Worm (Caenorhabditis elegans) whole organism, mixed stage, embryonic: Measurements from ENCODE around the gene fbxa-105.

ENCODE experiments used
- bed-3 ChIP-seq: fragments of 200-800 bp; sonication (Bioruptor generic); optimal IDR thresholded peaks from 3 replicates; lab custom pipeline; 2018; ENCODE audit warnings: mild to moderate bottlenecking, missing genetic modification characterization, moderate library complexity, missing compliant biosample characterization
- blmp-1 ChIP-seq: fragments of 150-350 bp; optimal IDR thresholded peaks from 2 replicates; lab custom pipeline; 2014; ENCODE audit warnings: missing biosample characterization, missing genetic modification characterization
- ceh-39 ChIP-seq: fragments of 150-350 bp; optimal IDR thresholded peaks from 2 replicates; lab custom pipeline; 2014; ENCODE audit warnings: missing biosample characterization, missing genetic modification characterization
- ceh-43 ChIP-seq: fragments of 200-800 bp; sonication (Bioruptor generic); optimal IDR thresholded peaks from 2 replicates; lab custom pipeline; 2018; ENCODE audit warnings: mild to moderate bottlenecking, missing genetic modification characterization, moderate library complexity, missing compliant biosample characterization
- ceh-83 ChIP-seq: fragments of 200-800 bp; sonication (Bioruptor generic); optimal IDR thresholded peaks from 2 replicates; lab custom pipeline; 2018; ENCODE audit warnings: mild to moderate bottlenecking, missing genetic modification characterization, missing compliant biosample characterization
- ces-1 ChIP-seq: fragments of 150-350 bp; optimal IDR thresholded peaks from 2 replicates; lab custom pipeline; 2014; ENCODE audit warnings: missing biosample characterization, missing genetic modification reagents, missing genetic modification characterization
- cnd-1 ChIP-seq: fragments of 200-800 bp; sonication (Bioruptor generic); optimal IDR thresholded peaks from 2 replicates; lab custom pipeline; 2018; ENCODE audit warnings: mild to moderate bottlenecking, missing genetic modification characterization, missing compliant biosample characterization
- drap-1 ChIP-seq: fragments of 200-800 bp; sonication (Bioruptor generic); optimal IDR thresholded peaks from 3 replicates; lab custom pipeline; 2018; ENCODE audit warnings: mild to moderate bottlenecking, missing genetic modification characterization, missing compliant biosample characterization
- elt-1 ChIP-seq: sonication (generic microtip); optimal IDR thresholded peaks from 2 replicates; lab custom pipeline; 2017; ENCODE audit warnings: missing genetic modification characterization, mild to moderate bottlenecking, missing compliant biosample characterization, antibody characterized with exemption, moderate library complexity, borderline replicate concordance; ENCODE audit not compliant: insufficient read depth
- elt-3 ChIP-seq: fragments of 150-350 bp; optimal IDR thresholded peaks from 2 replicates; lab custom pipeline; 2014; ENCODE audit warnings: missing biosample characterization, missing genetic modification characterization
- flh-1 ChIP-seq: fragments of 200-800 bp; sonication (Bioruptor generic); optimal IDR thresholded peaks from 2 replicates; lab custom pipeline; 2018; ENCODE audit warnings: mild to moderate bottlenecking, missing genetic modification characterization, moderate library complexity, missing compliant biosample characterization
- hlh-1 ChIP-seq: fragments of 150-350 bp; optimal IDR thresholded peaks from 2 replicates; lab custom pipeline; 2014; ENCODE audit warnings: missing biosample characterization, missing genetic modification reagents, missing genetic modification characterization
- lin-13 ChIP-seq: fragments of 150-350 bp; optimal IDR thresholded peaks from 2 replicates; lab custom pipeline; 2014; ENCODE audit warnings: missing biosample characterization, missing genetic modification characterization
- lin-32 ChIP-seq: fragments of 200-800 bp; sonication (Bioruptor generic); optimal IDR thresholded peaks from 2 replicates; lab custom pipeline; 2018; ENCODE audit warnings: mild to moderate bottlenecking, missing genetic modification characterization, missing compliant biosample characterization
- lsy-2 ChIP-seq: fragments of 150-350 bp; optimal IDR thresholded peaks from 2 replicates; lab custom pipeline; 2014; ENCODE audit warnings: missing biosample characterization, missing genetic modification characterization
- mab-5 ChIP-seq: fragments of 150-350 bp; optimal IDR thresholded peaks from 2 replicates; lab custom pipeline; 2014; ENCODE audit warnings: missing biosample characterization, missing genetic modification characterization
- mep-1 ChIP-seq: fragments of 150-350 bp; optimal IDR thresholded peaks from 2 replicates; lab custom pipeline; 2017; ENCODE audit warnings: missing biosample characterization, missing genetic modification reagents, missing genetic modification characterization, inconsistent platforms
- mls-2 ChIP-seq: sonication (generic microtip); optimal IDR thresholded peaks from 2 replicates; lab custom pipeline; 2016; ENCODE audit warnings: mild to moderate bottlenecking, missing genetic modification characterization, moderate library complexity, missing compliant biosample characterization
- nhr-237 ChIP-seq: fragments of 150-350 bp; optimal IDR thresholded peaks from 2 replicates; lab custom pipeline; 2014; ENCODE audit warnings: missing biosample characterization, missing genetic modification characterization
- nhr-76 ChIP-seq: sonication (generic microtip); optimal IDR thresholded peaks from 2 replicates; lab custom pipeline; 2017; ENCODE audit warnings: missing biosample characterization, missing genetic modification characterization
- pha-4 ChIP-seq: fragments of 150-350 bp; optimal IDR thresholded peaks from 2 replicates; lab custom pipeline; 2018; ENCODE audit warnings: missing biosample characterization, missing genetic modification reagents, missing genetic modification characterization
- sem-2 ChIP-seq: fragments of 200-800 bp; sonication (Bioruptor generic); optimal IDR thresholded peaks from 2 replicates; lab custom pipeline; 2018; ENCODE audit warnings: mild to moderate bottlenecking, missing genetic modification characterization, missing compliant biosample characterization
- snpc-4 ChIP-seq: fragments of 150-350 bp; optimal IDR thresholded peaks from 2 replicates; lab custom pipeline; 2014; ENCODE audit warnings: missing biosample characterization, missing genetic modification characterization
- sptf-1 ChIP-seq: sonication (generic microtip); optimal IDR thresholded peaks from 2 replicates; lab custom pipeline; 2017; ENCODE audit warnings: mild to moderate bottlenecking, missing genetic modification characterization, moderate library complexity, missing compliant biosample characterization
- tbx-8 ChIP-seq: fragments of 200-800 bp; sonication (Bioruptor generic); optimal IDR thresholded peaks from 2 replicates; lab custom pipeline; 2018; ENCODE audit warnings: mild to moderate bottlenecking, missing genetic modification characterization, moderate library complexity, missing compliant biosample characterization
- unc-120 ChIP-seq: sonication (generic microtip); optimal IDR thresholded peaks from 2 replicates; lab custom pipeline; 2017; ENCODE audit warnings: missing genetic modification characterization, missing compliant biosample characterization; ENCODE audit not compliant: poor library complexity, severe bottlenecking
- unc-39 ChIP-seq: fragments of 150-350 bp; optimal IDR thresholded peaks from 2 replicates; lab custom pipeline; 2014; ENCODE audit warnings: missing biosample characterization, missing genetic modification characterization
- unc-62 ChIP-seq: fragments of 150-350 bp; optimal IDR thresholded peaks from 2 replicates; lab custom pipeline; 2014; ENCODE audit warnings: missing biosample characterization, missing genetic modification reagents, missing genetic modification characterization
- zip-8 ChIP-seq: fragments of 150-350 bp; optimal IDR thresholded peaks from 2 replicates; lab custom pipeline; 2014; ENCODE audit warnings: missing biosample characterization, missing genetic modification characterization
- ztf-11 ChIP-seq: fragments of 150-350 bp; optimal IDR thresholded peaks from 2 replicates; lab custom pipeline; 2014; ENCODE audit warnings: missing biosample characterization, missing genetic modification characterization

The fbxa-105 gene

DNA sequence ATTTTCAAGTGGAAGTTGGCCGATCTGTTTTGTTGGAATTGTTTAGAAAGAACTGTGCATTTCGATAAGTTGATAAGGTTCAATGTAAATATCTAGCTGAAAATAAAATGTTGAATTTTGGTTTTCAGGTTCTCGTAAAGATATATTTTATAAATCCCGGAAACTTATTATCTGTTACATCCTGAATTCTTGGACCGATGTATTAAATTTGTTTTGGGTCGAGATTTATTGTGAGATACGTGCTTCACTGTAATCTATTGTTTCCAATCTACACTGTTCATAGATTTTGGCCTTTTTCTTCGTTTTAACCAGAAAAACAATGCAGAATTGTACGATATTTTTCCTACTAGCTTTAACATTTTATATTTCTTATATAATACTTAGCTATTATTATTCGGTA is 34.7 kb downstream of the fbxa-105 start, which contains the start of gene C03G6.6:
Gene C03G6.6 (plus strand): TSS at position 301 of the 400 bp plus-strand sequence.
- TF ChIP-seq bed-3 (GFP tag; lab: Kevin White, UChicago) (no peak), mls-2 (tag; lab: Kevin White, UChicago) (no peak), zip-8 (tag; lab: Kevin White, UChicago) (no peak), lin-13 (tag; lab: Kevin White, UChicago) (no peak), ceh-83 (GFP tag; lab: Kevin White, UChicago) (no peak), ztf-11 (tag; lab: Kevin White, UChicago) (no peak), sptf-1 (no peak), unc-62 (no peak)
- TF ChIP-seq, all 35 proteins: peak for 0

DNA sequence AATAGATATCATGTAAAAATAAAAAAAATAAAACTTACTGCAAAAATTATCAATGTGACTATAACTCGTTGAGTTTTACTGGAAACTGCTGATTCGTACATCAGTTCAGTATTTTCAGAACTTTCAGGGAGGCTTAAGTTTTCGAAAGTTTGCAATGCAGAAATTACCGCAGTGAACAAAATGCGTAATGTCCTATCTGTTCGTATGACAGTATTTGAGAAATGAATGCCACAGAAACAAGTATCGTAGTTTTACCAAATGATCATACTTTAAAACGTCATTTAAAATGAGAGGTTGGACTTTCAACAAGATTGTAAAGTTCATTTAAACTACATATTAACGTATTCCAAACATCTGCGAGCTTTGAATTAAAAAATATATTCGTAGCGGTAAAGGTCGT is 35.1 kb downstream of the fbxa-105 start, which contains the start of gene C03G6.21:
Gene C03G6.21 (minus strand): TSS at position 101 of the 400 bp plus-strand sequence.
- TF ChIP-seq elt-3 (tag; lab: Kevin White, UChicago) = no peak
- no peak for TF ChIP-seq blmp-1 (tag; lab: Kevin White, UChicago)
- TF ChIP-seq lsy-2 = no peak
- TF ChIP-seq lin-32 (GFP tag; lab: Kevin White, UChicago) = no peak
- TF ChIP-seq unc-120 (tag; lab: Kevin White, UChicago) = no peak
- TF ChIP-seq zip-8 (tag; lab: Kevin White, UChicago) = no peak
- TF ChIP-seq lin-13 (tag; lab: Kevin White, UChicago) = no peak
- no peak for TF ChIP-seq unc-62
- TF ChIP-seq bed-3 (GFP tag; lab: Kevin White, UChicago) = no peak
- TF ChIP-seq pha-4 = no peak
- TF ChIP-seq drap-1 = no peak

DNA sequence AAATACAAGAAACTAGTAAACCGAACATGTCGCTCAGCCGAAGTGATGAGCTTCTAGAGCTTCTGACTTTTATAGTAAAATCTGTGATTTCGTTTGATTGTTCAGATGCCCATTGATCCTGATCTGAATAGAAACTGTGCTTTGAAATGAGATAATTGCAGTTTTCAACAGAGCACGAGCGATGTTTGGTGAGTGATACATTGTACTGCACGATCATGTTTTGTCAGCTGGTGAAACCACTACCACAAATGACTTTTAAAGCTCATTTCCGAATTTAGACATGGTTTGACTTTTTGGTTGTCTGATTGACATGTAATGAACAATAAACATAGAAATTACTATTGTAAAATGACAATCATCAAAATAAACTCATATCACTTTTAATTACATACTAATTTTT is 36.4 kb downstream of the fbxa-105 start, which contains the start of gene tag-293:
Gene tag-293 (minus strand): TSS at position 101 of the 400 bp plus-strand sequence.
- TF ChIP-seq nhr-237 (tag; lab: Kevin White, UChicago) (no peak), unc-120 (tag; lab: Kevin White, UChicago) (no peak), cnd-1 (tag; lab: Kevin White, UChicago) (no peak), mls-2 (tag; lab: Kevin White, UChicago) (no peak), mep-1 (no peak), blmp-1 (tag; lab: Kevin White, UChicago) (no peak), sem-2 (GFP tag; lab: Kevin White, UChicago) (no peak)

- TF ChIP-seq tbx-8 (no peak), ceh-39 (tag; lab: Kevin White, UChicago) (no peak), unc-62 (no peak), mab-5 (tag; lab: Kevin White, UChicago) (no peak), sem-2 (GFP tag; lab: Kevin White, UChicago) (no peak), blmp-1 (tag; lab: Kevin White, UChicago) (no peak), elt-3 (tag; lab: Kevin White, UChicago) (no peak), zip-8 (tag; lab: Kevin White, UChicago) (no peak), pha-4 (no peak), snpc-4 (tag; lab: Kevin White, UChicago) (no peak), ces-1 (GFP tag; lab: Kevin White, UChicago) (no peak), flh-1 (no peak), lin-32 (GFP tag; lab: Kevin White, UChicago) (no peak), lin-13 (tag; lab: Kevin White, UChicago) (no peak), drap-1 (no peak), ceh-43 (GFP tag; lab: Kevin White, UChicago) (no peak), hlh-1 (tag; lab: Kevin White, UChicago) (no peak), sptf-1 (no peak), mep-1 (no peak)
These were observed 38.2 kb downstream of the fbxa-105 start for ce11 chrV:7353602-7354001.

DNA sequence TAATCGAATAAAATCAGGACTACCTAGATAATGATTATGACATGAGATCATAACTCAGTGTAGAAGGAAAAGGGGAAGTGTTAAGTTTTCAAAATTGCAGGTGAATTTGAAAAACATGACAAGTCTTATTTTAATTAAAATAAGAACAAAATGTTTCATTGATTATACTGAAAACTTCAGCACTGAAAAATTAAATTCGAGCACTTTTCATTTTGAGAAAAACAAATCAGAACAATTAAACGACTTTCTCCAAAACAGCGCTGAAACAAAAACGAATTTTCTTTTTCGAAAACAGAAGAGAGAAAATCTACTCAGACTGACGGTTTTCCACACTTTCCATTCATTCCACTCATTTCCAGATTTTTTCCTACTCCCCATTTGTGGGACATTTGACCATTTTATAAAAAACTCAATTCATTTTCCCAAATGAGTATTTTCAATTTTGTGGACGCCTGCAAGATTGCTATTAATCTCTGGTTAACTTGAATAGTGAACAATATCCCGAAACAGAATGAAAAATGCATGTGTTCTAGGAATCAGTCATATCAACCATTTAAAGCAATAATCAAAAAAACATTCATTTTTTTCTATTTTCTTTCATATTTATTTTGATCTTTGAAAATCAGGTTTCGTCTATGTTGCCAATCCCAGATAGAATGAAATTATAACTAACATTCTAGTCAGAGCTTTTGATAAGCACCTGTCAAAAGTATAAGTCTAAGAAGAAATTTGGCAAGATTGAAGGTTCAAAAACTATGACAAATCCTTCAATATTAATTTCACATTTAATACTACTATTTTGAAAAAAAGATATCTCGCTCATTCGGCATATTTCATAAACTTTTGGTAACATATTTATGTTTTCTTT is 39.4 kb downstream of the fbxa-105 start, which contains the start of the genes srh-231 and srh-275:
Gene srh-231 (minus strand): TSS at position 51 of the 868 bp plus-strand sequence.
Gene srh-275 (plus strand): TSS at position 818 of the 868 bp plus-strand sequence.
- TF ChIP-seq zip-8 (tag; lab: Kevin White, UChicago) = no peak
- TF ChIP-seq snpc-4 (tag; lab: Kevin White, UChicago) = no peak
- no peak for TF ChIP-seq unc-39
- no peak for TF ChIP-seq elt-1 (tag; lab: Kevin White, UChicago)
- no peak for TF ChIP-seq nhr-76 (tag; lab: Kevin White, UChicago)
- TF ChIP-seq ceh-83 (GFP tag; lab: Kevin White, UChicago) = no peak
- no peak for TF ChIP-seq drap-1
- no peak for TF ChIP-seq tbx-8
- TF ChIP-seq ces-1 (GFP tag; lab: Kevin White, UChicago) = no peak
- no peak for TF ChIP-seq nhr-237 (tag; lab: Kevin White, UChicago)
- no peak for TF ChIP-seq elt-3 (tag; lab: Kevin White, UChicago)
